Fruit fly (Drosophila melanogaster): ENCODE data around the gene slp2.

The slp2 gene

DNA sequence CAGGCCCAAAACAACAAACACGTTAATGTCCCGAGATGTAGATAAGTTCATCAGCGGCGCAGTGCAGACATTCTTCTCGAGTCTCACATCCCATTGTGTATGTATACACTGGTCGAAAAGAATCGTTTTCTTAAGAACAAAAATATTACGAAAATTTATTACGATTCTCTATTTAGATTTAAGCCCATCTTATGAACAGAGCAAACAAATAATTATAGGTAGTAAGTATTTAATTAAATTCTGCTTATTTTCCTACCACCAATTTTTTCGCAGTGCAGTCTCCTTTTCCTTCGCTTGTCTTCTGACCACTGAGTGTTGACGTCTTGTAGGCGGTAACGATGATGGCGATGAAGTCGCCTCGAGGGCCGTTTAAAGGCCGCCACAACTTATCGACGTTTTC, 24.7 kb downstream of the slp2 start (continued):
- TF ChIP-seq Optix (GFP tag; IDR thresholded peaks at IDR 0.05) (no peak), grn (GFP tag; optimal IDR thresholded peaks at IDR 0.05) (peak; percentile 45), br (optimal IDR thresholded peaks at IDR 0.05) (no peak), sug (tag; optimal IDR thresholded peaks at IDR 0.05) (no peak), CG8388 (GFP tag; optimal IDR thresholded peaks at IDR 0.05) (peak; percentile 40), CG11398 (GFP tag; optimal IDR thresholded peaks at IDR 0.05) (no peak), wor (GFP tag; IDR thresholded peaks at IDR 0.05) (no peak), CG8359 (GFP tag; optimal IDR thresholded peaks at IDR 0.05; ENCODE audit: borderline replicate concordance) (no peak), CG8089 (GFP tag; optimal IDR thresholded peaks at IDR 0.05) (peak; percentile 36), CG15073 (GFP tag; optimal IDR thresholded peaks at IDR 0.05) (no peak), Hsf (GFP tag; optimal IDR thresholded peaks at IDR 0.05) (peak; percentile 42), dm (GFP tag; optimal IDR thresholded peaks at IDR 0.05) (no peak), sna (GFP tag; IDR thresholded peaks at IDR 0.05; ENCODE audit: partially characterized antibody) (no peak), B-H2 (GFP tag; optimal IDR thresholded peaks at IDR 0.05) (no peak), CG33213 (GFP tag; optimal IDR thresholded peaks at IDR 0.05) (no peak), ranshi (GFP tag; IDR thresholded peaks at IDR 0.05) (no peak), dmrt99B (tag; optimal IDR thresholded peaks at IDR 0.05) (no peak), nerfin-1 (tag; optimal IDR thresholded peaks at IDR 0.05) (no peak), salm (tag; optimal IDR thresholded peaks at IDR 0.05) (no peak), ems (GFP tag; optimal IDR thresholded peaks at IDR 0.05) (no peak), Lpt (GFP tag; optimal IDR thresholded peaks at IDR 0.05) (no peak), hb (GFP tag; IDR thresholded peaks at IDR 0.05; ENCODE audit: partially characterized antibody) (no peak), phol (tag; optimal IDR thresholded peaks at IDR 0.05) (peak; percentile 52), Aef1 (GFP tag; IDR thresholded peaks at IDR 0.05) (no peak), pb (GFP tag; optimal IDR thresholded peaks at IDR 0.05) (no peak), CG18262 (tag; optimal IDR thresholded peaks at IDR 0.05) (peak; percentile 70), Pdp1 (GFP tag; optimal IDR thresholded peaks at IDR 0.05) (peak; percentile 18 to 30), Hmr (GFP tag; optimal IDR thresholded peaks at IDR 0.05) (no peak), CG2202 (tag; optimal IDR thresholded peaks at IDR 0.05) (peak; percentile 68), cg (GFP tag; optimal IDR thresholded peaks at IDR 0.05) (no peak), CG34422 (GFP tag; IDR thresholded peaks at IDR 0.05) (no peak), Bdp1 (GFP tag; optimal IDR thresholded peaks at IDR 0.05) (peak; percentile 43), CG18764 (GFP tag; optimal IDR thresholded peaks at IDR 0.05) (no peak), CG3407 (GFP tag; optimal IDR thresholded peaks at IDR 0.05) (no peak), CG11560 (tag; IDR thresholded peaks at IDR 0.05) (no peak), CG7372 (GFP tag; IDR thresholded peaks at IDR 0.05) (no peak), CG3281 (GFP tag; optimal IDR thresholded peaks at IDR 0.05) (no peak), zfh2 (GFP tag; optimal IDR thresholded peaks at IDR 0.05) (no peak), CG1603 (tag; optimal IDR thresholded peaks at IDR 0.05) (peak; percentile 68), pzg (GFP tag; optimal IDR thresholded peaks at IDR 0.05) (no peak), Mes4 (GFP tag; optimal IDR thresholded peaks at IDR 0.05) (no peak), CG14860 (GFP tag; IDR thresholded peaks at IDR 0.05; ENCODE audit: partially characterized antibody) (no peak), CG17328 (GFP tag; IDR thresholded peaks at IDR 0.05) (peak; percentile 74), hth (optimal IDR thresholded peaks at IDR 0.05) (no peak), Ada2b (GFP tag; IDR thresholded peaks at IDR 0.05) (no peak), Hmx (GFP tag; optimal IDR thresholded peaks at IDR 0.05) (no peak), Dek (tag; optimal IDR thresholded peaks at IDR 0.05) (no peak), CG2120 (GFP tag; optimal IDR thresholded peaks at IDR 0.05) (no peak), Xrp1 (GFP tag; IDR thresholded peaks at IDR 0.05) (peak; percentile 88), CG1832 (GFP tag; optimal IDR thresholded peaks at IDR 0.05) (no peak), CG8281 (tag; optimal IDR thresholded peaks at IDR 0.05) (no peak), CG31224 (GFP tag; IDR thresholded peaks at IDR 0.05) (no peak), CG10431 (GFP tag; optimal IDR thresholded peaks at IDR 0.05) (no peak)
